Worm (Caenorhabditis elegans) whole organism, L1 larva: ENCODE results near the gene nep-4.

ENCODE experiments used
- C34B4.2 ChIP-seq: sonication (generic microtip); optimal IDR thresholded peaks from 2 replicates; lab custom pipeline; 2017; ENCODE audit warnings: mild to moderate bottlenecking, missing genetic modification characterization, missing compliant biosample characterization
- F16B12.6 ChIP-seq: fragments of 150-350 bp; optimal IDR thresholded peaks from 2 replicates; lab custom pipeline; 2014; ENCODE audit warnings: missing biosample characterization, missing genetic modification characterization
- alr-1 ChIP-seq: fragments of 200-800 bp; sonication (Bioruptor generic); optimal IDR thresholded peaks from 2 replicates; lab custom pipeline; 2018; ENCODE audit warnings: borderline replicate concordance, mild to moderate bottlenecking, missing genetic modification characterization, missing compliant biosample characterization
- blmp-1 ChIP-seq: fragments of 150-350 bp; optimal IDR thresholded peaks from 2 replicates; lab custom pipeline; 2014; ENCODE audit warnings: missing biosample characterization, missing genetic modification characterization
- ceh-82 ChIP-seq, 3 experiments: fragments of 150-350 bp in 1 of 3; sonication (generic microtip) in 2 of 3; optimal IDR thresholded peaks; 2 replicates each; lab custom pipeline; 2014 to 2017; ENCODE audit warnings: missing biosample characterization in 3 of 3, missing genetic modification characterization in 3 of 3
- ceh-88 ChIP-seq: fragments of 200-800 bp; sonication (Bioruptor generic); IDR thresholded peaks from 2 replicates; pipeline ENCODE4 v1.3.6; 2022; ENCODE audit warnings: missing genetic modification characterization, missing compliant biosample characterization
- ceh-90 ChIP-seq: sonication (generic microtip); optimal IDR thresholded peaks from 2 replicates; lab custom pipeline; 2016; ENCODE audit warnings: missing genetic modification characterization, missing compliant biosample characterization
- ces-1 ChIP-seq: fragments of 150-350 bp; optimal IDR thresholded peaks from 2 replicates; lab custom pipeline; 2014; ENCODE audit warnings: missing biosample characterization, missing genetic modification reagents, missing genetic modification characterization
- dpl-1 ChIP-seq, 3 experiments: fragments of 150-350 bp in 2 of 3; sonication (generic microtip) in 1 of 3; optimal IDR thresholded peaks; 2 replicates each; lab custom pipeline; 2014 to 2017; ENCODE audit warnings: missing biosample characterization in 3 of 3, missing genetic modification characterization in 3 of 3, missing genetic modification reagents in 3 of 3
- efl-1 ChIP-seq, 4 experiments: fragments of 150-350 bp; optimal IDR thresholded peaks in 3 of 4; peaks in 1 of 4; 1 replicate in 1 of 4; 2 replicates in 3 of 4; lab custom pipeline; 2014; ENCODE audit warnings: missing biosample characterization in 2 of 4, missing genetic modification characterization in 2 of 4, missing genetic modification reagents in 2 of 4
- efl-3 ChIP-seq: fragments of 200-800 bp; sonication (Bioruptor generic); optimal IDR thresholded peaks from 2 replicates; lab custom pipeline; 2018; ENCODE audit warnings: mild to moderate bottlenecking, missing genetic modification characterization, missing compliant biosample characterization
- egl-13 ChIP-seq: sonication (generic microtip); optimal IDR thresholded peaks from 2 replicates; lab custom pipeline; 2016; ENCODE audit warnings: missing genotype, missing genetic modification reagents, missing genetic modification characterization, missing compliant biosample characterization
- egl-27 ChIP-seq, 2 experiments: fragments of 150-350 bp in 1 of 2; sonication (generic microtip); optimal IDR thresholded peaks; 3 replicates each; lab custom pipeline; 2017 to 2018; ENCODE audit warnings: missing biosample characterization in 2 of 2, missing genetic modification characterization in 2 of 2, missing genetic modification reagents in 2 of 2
- elt-2 ChIP-seq: sonication (generic microtip); optimal IDR thresholded peaks from 2 replicates; lab custom pipeline; 2016; ENCODE audit warnings: missing genetic modification characterization, mild to moderate bottlenecking, inconsistent platforms, missing compliant biosample characterization, missing genetic modification reagents
- elt-3 ChIP-seq, 6 experiments: fragments of 150-350 bp in 1 of 6; sonication (generic microtip); optimal IDR thresholded peaks; 2 replicates each; lab custom pipeline; 2017 to 2018; ENCODE audit warnings: missing biosample characterization in 6 of 6, missing genetic modification characterization in 6 of 6, inconsistent platforms in 1 of 6
- ets-5 ChIP-seq: fragments of 200-800 bp; sonication (Bioruptor generic); IDR thresholded peaks from 2 replicates; pipeline ENCODE4 v1.3.6; 2022; ENCODE audit warnings: missing genetic modification characterization, missing compliant biosample characterization
- fos-1 ChIP-seq: fragments of 150-350 bp; optimal IDR thresholded peaks from 2 replicates; lab custom pipeline; 2014; ENCODE audit warnings: missing biosample characterization, missing genetic modification characterization
- irx-1 ChIP-seq: sonication (generic microtip); optimal IDR thresholded peaks from 2 replicates; lab custom pipeline; 2016; ENCODE audit warnings: missing genetic modification characterization, missing compliant biosample characterization
- isw-1 ChIP-seq: fragments of 200-800 bp; sonication (Bioruptor generic); IDR thresholded peaks from 2 replicates; pipeline ENCODE4 v1.3.6; 2022; ENCODE audit warnings: missing genetic modification characterization, missing compliant biosample characterization
- lin-14 ChIP-seq: fragments of 200-800 bp; sonication (Bioruptor generic); optimal IDR thresholded peaks from 2 replicates; lab custom pipeline; 2018; ENCODE audit warnings: mild to moderate bottlenecking, missing genetic modification characterization, moderate library complexity, missing compliant biosample characterization
- lin-39 ChIP-seq: fragments of 150-350 bp; optimal IDR thresholded peaks from 2 replicates; lab custom pipeline; 2014; ENCODE audit warnings: missing biosample characterization, missing genetic modification reagents, missing genetic modification characterization
- lir-3 ChIP-seq: sonication (generic microtip); optimal IDR thresholded peaks from 2 replicates; lab custom pipeline; 2016; ENCODE audit warnings: mild to moderate bottlenecking, missing genetic modification characterization, moderate library complexity, missing compliant biosample characterization; ENCODE audit not compliant: poor library complexity
- lsy-2 ChIP-seq, 2 experiments: fragments of 150-350 bp; optimal IDR thresholded peaks; 2 replicates each; lab custom pipeline; 2014; ENCODE audit warnings: missing biosample characterization in 2 of 2, missing genetic modification characterization in 2 of 2
- mab-9 ChIP-seq: fragments of 200-800 bp; sonication (Bioruptor generic); IDR thresholded peaks from 2 replicates; pipeline ENCODE4 v1.3.6; 2022; ENCODE audit warnings: missing genetic modification reagents, missing genetic modification characterization, missing compliant biosample characterization
- mef-2 ChIP-seq: fragments of 150-350 bp; optimal IDR thresholded peaks from 2 replicates; lab custom pipeline; 2014; ENCODE audit warnings: missing biosample characterization, missing genetic modification characterization
- nhr-28 ChIP-seq: fragments of 150-350 bp; optimal IDR thresholded peaks from 2 replicates; lab custom pipeline; 2014; ENCODE audit warnings: missing biosample characterization, missing genetic modification characterization
- nhr-71 ChIP-seq: sonication (generic microtip); optimal IDR thresholded peaks from 2 replicates; lab custom pipeline; 2016; ENCODE audit warnings: mild to moderate bottlenecking, missing genetic modification characterization, moderate library complexity, missing compliant biosample characterization
- nhr-77 ChIP-seq: fragments of 150-350 bp; optimal IDR thresholded peaks from 2 replicates; lab custom pipeline; 2014; ENCODE audit warnings: missing biosample characterization, missing genetic modification characterization
- nhr-84 ChIP-seq: sonication (generic microtip); optimal IDR thresholded peaks from 2 replicates; lab custom pipeline; 2017; ENCODE audit warnings: missing biosample characterization, missing genetic modification characterization
- nhr-85 ChIP-seq: sonication (generic microtip); peaks from one replicate; lab custom pipeline; 2016; ENCODE audit warnings: missing genetic modification characterization, inconsistent platforms, missing compliant biosample characterization
- nhr-90 ChIP-seq: sonication (generic microtip); optimal IDR thresholded peaks from 2 replicates; lab custom pipeline; 2016; ENCODE audit warnings: mild to moderate bottlenecking, missing genetic modification characterization, missing compliant biosample characterization; ENCODE audit not compliant: poor library complexity
- rnt-1 ChIP-seq: sonication (generic microtip); optimal IDR thresholded peaks from 2 replicates; lab custom pipeline; 2016; ENCODE audit warnings: mild to moderate bottlenecking, missing genetic modification characterization, moderate library complexity, missing compliant biosample characterization
- snpc-4 ChIP-seq: fragments of 150-350 bp; optimal IDR thresholded peaks from 2 replicates; lab custom pipeline; 2014; ENCODE audit warnings: missing biosample characterization, missing genetic modification characterization
- snu-23 ChIP-seq: sonication (generic microtip); optimal IDR thresholded peaks from 2 replicates; lab custom pipeline; 2016; ENCODE audit warnings: missing genetic modification characterization, missing compliant biosample characterization
- sox-4 ChIP-seq: sonication (generic microtip); optimal IDR thresholded peaks from 2 replicates; lab custom pipeline; 2016; ENCODE audit warnings: missing genetic modification characterization, missing compliant biosample characterization
- tbx-2 ChIP-seq: sonication (generic microtip); optimal IDR thresholded peaks from 2 replicates; lab custom pipeline; 2016; ENCODE audit warnings: missing genetic modification characterization, missing compliant biosample characterization
- unc-30 ChIP-seq: sonication (generic microtip); optimal IDR thresholded peaks from 2 replicates; lab custom pipeline; 2017; ENCODE audit warnings: missing biosample characterization, missing genetic modification characterization
- xbp-1 ChIP-seq: sonication (generic microtip); optimal IDR thresholded peaks from 2 replicates; lab custom pipeline; 2016; ENCODE audit warnings: missing genetic modification characterization, missing compliant biosample characterization
- zip-4 ChIP-seq: fragments of 200-800 bp; sonication (Bioruptor generic); optimal IDR thresholded peaks from 2 replicates; lab custom pipeline; 2018; ENCODE audit warnings: mild to moderate bottlenecking, missing genetic modification characterization, moderate library complexity, missing compliant biosample characterization
- ztf-11 ChIP-seq, 2 experiments: sonication (generic microtip); optimal IDR thresholded peaks; 2 replicates each; lab custom pipeline; 2016 to 2017; ENCODE audit warnings: missing genetic modification characterization in 2 of 2, missing biosample characterization in 1 of 2, missing compliant biosample characterization in 1 of 2

nep-4 gene

DNA sequence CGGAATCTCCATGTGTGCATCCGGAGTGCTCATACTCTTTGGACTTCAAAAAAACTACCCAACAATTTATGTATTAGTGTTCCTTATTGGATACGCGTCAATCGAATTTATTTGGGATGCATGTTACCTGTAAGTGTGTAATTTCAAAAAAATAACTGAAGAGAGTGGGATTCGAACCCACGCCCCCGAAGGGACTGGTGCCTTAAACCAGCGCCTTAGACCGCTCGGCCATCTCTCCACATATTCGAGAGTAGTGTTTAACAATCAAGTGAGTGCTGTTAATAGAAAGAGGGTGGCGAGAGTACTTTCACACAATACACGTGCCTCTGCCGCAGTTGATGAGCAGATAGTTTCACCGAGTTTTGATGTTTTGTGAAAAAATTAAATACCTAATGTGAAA lies 39.7 kb upstream of the nep-4 start (continued):
- TF ChIP-seq lir-3 (tag; lab: Kevin White, UChicago) (peak; percentile 36), lsy-2 (tag; optimal IDR thresholded peaks at IDR 0.05; lab: Kevin White, UChicago) (peak; percentile 16 to 58), C34B4.2 (no peak), zip-4 (GFP tag; lab: Kevin White, UChicago) (peak; percentile 11), tbx-2 (tag; lab: Kevin White, UChicago) (peak; percentile 42), mef-2 (tag; lab: Kevin White, UChicago) (no peak), rnt-1 (tag; lab: Kevin White, UChicago) (peak; percentile 75), snpc-4 (no peak), ceh-88 (no peak), xbp-1 (tag; lab: Kevin White, UChicago) (peak; percentile 59), isw-1 (GFP tag; lab: Robert Waterston, UW) (no peak), alr-1 (tag; lab: Kevin White, UChicago) (no peak), egl-13 (tag; lab: Kevin White, UChicago) (no peak), nhr-28 (tag; lab: Kevin White, UChicago) (no peak), nhr-77 (tag; lab: Kevin White, UChicago) (peak; percentile 30), snu-23 (GFP tag; lab: Kevin White, UChicago) (peak; percentile 73), ceh-82 (tag; optimal IDR thresholded peaks at IDR 0.05; lab: Kevin White, UChicago) (peak in 2 of 3 experiments; percentile 3 to 43), mab-9 (peak; percentile 46; the same call in 1 of the 2 replicates), lin-39 (tag; lab: Kevin White, UChicago) (no peak), F16B12.6 (tag; lab: Kevin White, UChicago) (no peak), elt-2 (tag; lab: Kevin White, UChicago) (peak; percentile 36), irx-1 (tag; lab: Kevin White, UChicago) (no peak), efl-3 (GFP tag; lab: Kevin White, UChicago) (no peak), fos-1 (tag; lab: Kevin White, UChicago) (peak; percentile 31), nhr-90 (tag; lab: Kevin White, UChicago) (peak; percentile 61), dpl-1 (GFP tag; optimal IDR thresholded peaks at IDR 0.05; lab: Kevin White, UChicago) (no peak), ceh-90 (no peak), unc-30 (tag; lab: Kevin White, UChicago) (no peak), ztf-11 (tag; optimal IDR thresholded peaks at IDR 0.05; lab: Kevin White, UChicago) (no peak), elt-3 (tag; optimal IDR thresholded peaks at IDR 0.05; lab: Kevin White, UChicago) (peak in 1 of 6 experiments; percentile 26)
- TF ChIP-seq, all 84 proteins: peak for 33

DNA sequence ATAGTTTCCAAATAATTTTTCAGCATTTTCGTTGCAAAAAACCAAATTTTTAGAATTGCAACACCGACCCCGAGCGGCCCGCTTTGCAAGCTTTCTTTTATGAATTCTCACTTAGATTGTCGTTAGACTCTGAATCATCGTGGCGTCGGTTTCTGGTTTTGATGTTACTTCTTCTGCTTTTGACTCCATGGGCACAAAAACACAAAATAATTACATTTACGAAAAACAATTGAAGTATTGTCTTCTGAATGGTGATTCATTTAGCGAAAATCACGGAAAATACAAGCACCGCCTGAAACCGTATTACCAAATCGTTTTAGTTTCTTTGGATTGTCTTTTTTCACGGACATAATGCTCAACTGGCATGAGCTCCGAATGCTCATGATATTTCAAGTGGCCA lies 37.9 kb upstream of the nep-4 start, which contains the start of gene pes-23:
pes-23 (plus strand) TSS at position 301 of the 400 bp plus-strand sequence.
- TF ChIP-seq lsy-2 (tag; optimal IDR thresholded peaks at IDR 0.05; lab: Kevin White, UChicago), result no peak
- TF ChIP-seq unc-30 (tag; lab: Kevin White, UChicago), result no peak
- TF ChIP-seq nhr-84, result no peak
- TF ChIP-seq ceh-90, result no peak

DNA sequence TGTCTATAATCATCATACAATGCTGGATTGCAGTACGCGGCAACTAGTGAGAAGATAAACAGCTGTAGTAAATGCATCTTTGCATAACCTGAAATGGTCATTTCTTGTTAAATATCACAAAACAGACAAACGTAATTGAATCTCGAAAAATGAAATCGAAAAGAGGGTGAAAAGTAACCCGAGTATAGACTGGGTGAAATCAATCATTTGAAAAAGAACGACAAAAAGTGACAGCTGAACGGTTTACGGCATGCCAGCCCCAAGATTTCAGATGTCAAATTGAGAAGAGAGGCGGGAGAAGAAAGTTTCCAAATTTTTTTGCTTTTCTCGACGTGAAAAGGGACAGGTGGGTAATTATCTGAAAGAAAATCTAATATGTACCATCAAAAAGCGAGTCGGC lies 36.6 kb upstream of the nep-4 start, which contains the start of gene F14B8.4:
F14B8.4 (minus strand) TSS at position 101 of the 400 bp plus-strand sequence.
- TF ChIP-seq rnt-1 (tag; lab: Kevin White, UChicago) (no peak), sox-4 (tag; lab: Kevin White, UChicago) (no peak), nhr-85 (tag; lab: Kevin White, UChicago) (peak; percentile 53)
- TF ChIP-seq, all 84 proteins: peak for 1

DNA sequence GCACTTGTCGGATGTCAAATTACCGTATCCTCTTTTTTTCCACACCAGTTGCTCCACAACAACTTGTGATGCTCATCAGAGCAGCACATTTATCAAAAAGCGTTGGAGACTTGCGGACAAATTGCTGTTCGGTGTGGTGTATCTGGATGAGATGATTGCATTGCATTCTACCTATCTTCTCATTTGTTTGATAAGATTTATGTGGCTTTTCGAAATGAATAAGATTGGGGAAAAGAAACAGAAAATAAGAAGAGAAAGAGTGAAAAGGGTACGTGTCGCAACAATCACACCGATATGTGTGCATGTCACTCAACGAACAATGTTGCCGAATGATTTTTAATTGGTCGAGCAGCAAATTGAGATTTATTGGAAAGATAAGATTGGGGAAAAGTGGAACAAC lies 30.9 kb upstream of the nep-4 start:
- TF ChIP-seq rnt-1 (tag; lab: Kevin White, UChicago) (peak; percentile 42), egl-27 (tag; optimal IDR thresholded peaks at IDR 0.05; lab: Kevin White, UChicago) (no peak), ets-5 (GFP tag; lab: Robert Waterston, UW) (no peak), blmp-1 (tag; lab: Kevin White, UChicago) (peak; percentile 12), efl-1 (optimal IDR thresholded peaks at IDR 0.05; lab: Kevin White, UChicago) (no peak), efl-1 (GFP tag; optimal IDR thresholded peaks at IDR 0.05 in 1 of 2; lab: Kevin White, UChicago) (peak in 1 of 2 experiments; percentile 28), lsy-2 (tag; optimal IDR thresholded peaks at IDR 0.05; lab: Kevin White, UChicago) (peak in 1 of 2 experiments; percentile 48), alr-1 (tag; lab: Kevin White, UChicago) (no peak), ces-1 (GFP tag; lab: Kevin White, UChicago) (no peak), nhr-71 (peak; percentile 45), lin-14 (GFP tag; lab: Kevin White, UChicago) (peak; percentile 69)
